Worm (Caenorhabditis elegans): ENCODE measurements around the gene F14D7.2.

- TF ChIP-seq unc-130 (tag; optimal IDR thresholded peaks at IDR 0.05) (no peak), nhr-12 (tag; optimal IDR thresholded peaks at IDR 0.05) (no peak)
These were observed 44.9 kb downstream of the F14D7.2 start, which contains the start of gene K02E11.6 for ce11 chrV:14248654-14249053.

All from whole organism, L1 larva.